Worm (Caenorhabditis elegans) whole organism, L4/young adult: ENCODE data around the gene C04G2.5.

Experiments
- W03F9.2 ChIP-seq: fragments of 150-350 bp; optimal IDR thresholded peaks from 2 replicates; lab custom pipeline; 2014; ENCODE audit warnings: missing biosample characterization, missing genetic modification characterization
- dao-5 ChIP-seq: sonication (generic microtip); optimal IDR thresholded peaks from 2 replicates; lab custom pipeline; 2016; ENCODE audit warnings: missing genotype, missing genetic modification characterization, moderate library complexity, missing compliant biosample characterization
- him-1 ChIP-seq: sonication (generic microtip); optimal IDR thresholded peaks from 2 replicates; lab custom pipeline; 2016; ENCODE audit warnings: missing genotype, missing genetic modification reagents, missing genetic modification characterization, missing compliant biosample characterization

DNA sequence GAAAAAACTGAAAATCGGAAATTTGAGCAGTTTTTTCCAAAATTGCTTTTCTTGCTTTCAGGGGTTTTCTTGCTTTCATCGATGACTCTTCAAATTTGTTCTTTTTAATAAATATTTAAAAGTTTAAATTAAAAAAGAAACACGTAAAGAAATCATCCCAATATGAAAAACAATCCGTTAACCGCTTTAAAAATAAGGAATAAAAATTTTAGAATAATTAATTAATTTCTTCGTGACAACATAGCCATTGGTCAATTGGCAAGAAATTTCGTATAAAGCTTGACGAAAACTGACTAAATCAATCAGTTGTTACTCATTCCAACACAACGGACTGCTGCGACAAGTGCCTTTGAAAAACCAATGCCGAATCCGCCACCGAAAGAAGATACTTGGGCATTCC is 17.5 kb upstream of the C04G2.5 start, which contains the start of gene nsph-3.2:
- no peak for TF ChIP-seq W03F9.2 (tag; lab: Kevin White, UChicago)
- no peak for TF ChIP-seq dao-5
- TF ChIP-seq him-1 (tag; lab: Kevin White, UChicago) = no peak
